Worm (Caenorhabditis elegans) whole organism, L2 larva: Measurements from ENCODE around the gene irld-47.

Source experiments
- nhr-77 ChIP-seq: fragments of 150-350 bp; optimal IDR thresholded peaks from 2 replicates; lab custom pipeline; 2014; ENCODE audit warnings: missing biosample characterization, missing genetic modification characterization
- unc-55 ChIP-seq: fragments of 150-350 bp; sonication (generic microtip); optimal IDR thresholded peaks from 3 replicates; lab custom pipeline; 2014; ENCODE audit warnings: missing biosample characterization, missing genetic modification reagents, missing genetic modification characterization
- unc-62 ChIP-seq: fragments of 150-350 bp; optimal IDR thresholded peaks from 2 replicates; lab custom pipeline; 2014; ENCODE audit warnings: missing biosample characterization, missing genetic modification reagents, missing genetic modification characterization

DNA sequence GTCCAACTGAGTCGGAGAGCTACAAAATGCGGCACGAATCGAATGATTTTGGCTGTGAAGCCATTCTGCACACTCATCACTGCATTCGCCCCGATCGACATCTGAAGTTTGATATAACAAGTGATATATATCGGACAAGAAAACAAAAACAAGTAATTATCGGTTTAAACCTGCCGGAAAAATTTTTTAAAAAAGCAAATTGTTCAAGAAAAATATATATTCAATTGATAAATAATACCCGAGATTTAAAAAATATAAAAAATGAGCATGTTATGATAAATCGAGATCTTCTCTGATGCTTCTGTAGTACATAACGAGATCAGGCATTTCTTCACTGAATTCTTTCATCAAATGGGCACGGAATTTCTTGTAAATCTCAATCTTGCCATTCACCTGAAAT lies 31.3 kb upstream of the irld-47 start, which contains the start of gene T09A5.5:
- TF ChIP-seq unc-62 = no peak
- no peak for TF ChIP-seq nhr-77 (tag; lab: Kevin White, UChicago)
- no peak for TF ChIP-seq unc-55
